Worm (Caenorhabditis elegans) whole organism, early embryonic: ENCODE results near the gene clec-158.

Source experiments
- B0310.2 ChIP-seq: sonication (generic microtip); optimal IDR thresholded peaks from 2 replicates; lab custom pipeline; 2016; ENCODE audit warnings: mild to moderate bottlenecking, missing genetic modification characterization, missing compliant biosample characterization
- F13C5.2 ChIP-seq: sonication (generic microtip); optimal IDR thresholded peaks from 2 replicates; lab custom pipeline; 2017; ENCODE audit warnings: mild to moderate bottlenecking, missing genetic modification characterization, inconsistent platforms, missing compliant biosample characterization
- aly-1 ChIP-seq: sonication (generic microtip); optimal IDR thresholded peaks from 2 replicates; lab custom pipeline; 2016; ENCODE audit warnings: missing genetic modification characterization, missing compliant biosample characterization
- ama-1 ChIP-seq: fragments of 150-350 bp; optimal IDR thresholded peaks from 2 replicates; lab custom pipeline; 2014
- ceh-13 ChIP-seq: fragments of 200-800 bp; sonication (Bioruptor generic); optimal IDR thresholded peaks from 2 replicates; lab custom pipeline; 2018; ENCODE audit warnings: mild to moderate bottlenecking, missing genetic modification characterization, missing compliant biosample characterization
- ceh-36 ChIP-seq: sonication (generic microtip); optimal IDR thresholded peaks from 2 replicates; lab custom pipeline; 2016; ENCODE audit warnings: missing genetic modification characterization, inconsistent platforms, missing compliant biosample characterization
- ets-7 ChIP-seq: sonication (generic microtip); optimal IDR thresholded peaks from 2 replicates; lab custom pipeline; 2016; ENCODE audit warnings: missing genotype, missing genetic modification characterization, missing compliant biosample characterization
- flt-1 ChIP-seq: fragments of 200-800 bp; sonication (Bioruptor generic); IDR thresholded peaks from 2 replicates; pipeline ENCODE4 v1.3.6; 2022; ENCODE audit warnings: missing genetic modification characterization, missing compliant biosample characterization
- hmbx-1 ChIP-seq: sonication (generic microtip); optimal IDR thresholded peaks from 2 replicates; lab custom pipeline; 2016; ENCODE audit warnings: mild to moderate bottlenecking, missing genetic modification characterization, missing compliant biosample characterization
- hmg-4 ChIP-seq: fragments of 200-800 bp; sonication (Bioruptor generic); optimal IDR thresholded peaks from 2 replicates; lab custom pipeline; 2018; ENCODE audit warnings: mild to moderate bottlenecking, missing genetic modification characterization, missing compliant biosample characterization
- hnd-1 ChIP-seq: sonication (generic microtip); optimal IDR thresholded peaks from 2 replicates; lab custom pipeline; 2016; ENCODE audit warnings: missing genetic modification characterization, missing compliant biosample characterization
- pes-1 ChIP-seq: fragments of 200-800 bp; sonication (Bioruptor generic); IDR thresholded peaks from 2 replicates; pipeline ENCODE4 v1.3.6; 2022; ENCODE audit warnings: missing genetic modification reagents, missing genetic modification characterization, missing compliant biosample characterization
- scrt-1 ChIP-seq: fragments of 200-800 bp; sonication (Bioruptor generic); IDR thresholded peaks from 2 replicates; pipeline ENCODE4 v1.3.6; 2022; ENCODE audit warnings: missing genetic modification characterization, missing compliant biosample characterization
- sea-1 ChIP-seq: fragments of 200-800 bp; sonication (Bioruptor generic); conservative IDR thresholded peaks from 2 replicates; pipeline ENCODE4 v1.3.6; 2022; ENCODE audit warnings: missing genetic modification characterization, missing compliant biosample characterization
- tbx-11 ChIP-seq: fragments of 200-800 bp; sonication (Bioruptor generic); IDR thresholded peaks from 2 replicates; pipeline ENCODE4 v1.3.6; 2022; ENCODE audit warnings: missing genetic modification characterization, missing compliant biosample characterization
- tbx-37 ChIP-seq: fragments of 200-800 bp; sonication (Bioruptor generic); conservative IDR thresholded peaks from 2 replicates; pipeline ENCODE4 v1.3.6; 2022; ENCODE audit warnings: missing genetic modification reagents, missing genetic modification characterization, missing compliant biosample characterization
- tra-4 ChIP-seq: sonication (generic microtip); optimal IDR thresholded peaks from 2 replicates; lab custom pipeline; 2017; ENCODE audit warnings: missing genetic modification characterization, missing compliant biosample characterization

Gene clec-158

ce11 chrIII:6895677-6896076 is 36.3 kb upstream of the clec-158 start:
- no peak for TF ChIP-seq ama-1 (lab: Kevin White, UChicago)
- TF ChIP-seq F13C5.2, result no peak

- TF ChIP-seq tbx-37 (GFP tag; lab: Robert Waterston, UW) (no peak), F13C5.2 (no peak), pes-1 (no peak), tbx-11 (GFP tag; lab: Robert Waterston, UW) (no peak), ets-7 (tag; lab: Kevin White, UChicago) (no peak), hmbx-1 (tag; lab: Kevin White, UChicago) (no peak), flt-1 (no peak), hmg-4 (GFP tag; lab: Kevin White, UChicago) (no peak), B0310.2 (tag; lab: Kevin White, UChicago) (no peak), ama-1 (lab: Kevin White, UChicago) (no peak), ceh-36 (tag; lab: Kevin White, UChicago) (no peak), ceh-13 (GFP tag; lab: Kevin White, UChicago) (no peak), aly-1 (tag; lab: Kevin White, UChicago) (no peak), sea-1 (GFP tag; lab: Robert Waterston, UW) (no peak), hnd-1 (no peak)
Observed at ce11 chrIII:6895166-6895565, 35.8 kb upstream of the clec-158 start.

ce11 chrIII:6891560-6891959 is 32.2 kb upstream of the clec-158 start, which contains the start of gene K04C2.5:
Gene K04C2.5, minus strand, starts transcription at chrIII:6891660.
- TF ChIP-seq ets-7 (tag; lab: Kevin White, UChicago), result no peak
- no peak for TF ChIP-seq scrt-1 (GFP tag; lab: Robert Waterston, UW)
- TF ChIP-seq hmg-4 (GFP tag; lab: Kevin White, UChicago), result no peak
- no peak for TF ChIP-seq ceh-13 (GFP tag; lab: Kevin White, UChicago)
- TF ChIP-seq aly-1 (tag; lab: Kevin White, UChicago), result no peak
- TF ChIP-seq hnd-1, result no peak
- no peak for TF ChIP-seq hmbx-1 (tag; lab: Kevin White, UChicago)
- no peak for TF ChIP-seq tra-4 (tag; lab: Kevin White, UChicago)
- TF ChIP-seq F13C5.2, result no peak
- no peak for TF ChIP-seq tbx-11 (GFP tag; lab: Robert Waterston, UW)
- TF ChIP-seq B0310.2 (tag; lab: Kevin White, UChicago), result no peak
- TF ChIP-seq sea-1 (GFP tag; lab: Robert Waterston, UW), result no peak

- TF ChIP-seq ceh-36 (tag; lab: Kevin White, UChicago) (no peak), tbx-11 (GFP tag; lab: Robert Waterston, UW) (no peak), ceh-13 (GFP tag; lab: Kevin White, UChicago) (no peak), tbx-37 (GFP tag; lab: Robert Waterston, UW) (no peak), ets-7 (tag; lab: Kevin White, UChicago) (no peak), pes-1 (no peak), tra-4 (tag; lab: Kevin White, UChicago) (no peak), flt-1 (no peak), ama-1 (lab: Kevin White, UChicago) (no peak), hnd-1 (no peak)
Observed at ce11 chrIII:6888999-6889824, 29.8 kb upstream of the clec-158 start, which contains the start of the genes brd-1 and K04C2.2. Gene brd-1, minus strand, starts transcription at chrIII:6889504. Gene K04C2.2, plus strand, starts transcription at chrIII:6889774.

ce11 chrIII:6888497-6888896 is 29.1 kb upstream of the clec-158 start:
- TF ChIP-seq pes-1 (peak; percentile 43; the same call in 1 of the 2 replicates), scrt-1 (GFP tag; lab: Robert Waterston, UW) (peak; percentile 55; the same call in 1 of the 2 replicates), sea-1 (GFP tag; lab: Robert Waterston, UW) (peak; percentile 58; the same call in 1 of the 2 replicates), tbx-11 (GFP tag; lab: Robert Waterston, UW) (0 out of 2 replicates have a peak, but pooled peaks have one; percentile 49), aly-1 (tag; lab: Kevin White, UChicago) (no peak), tbx-37 (GFP tag; lab: Robert Waterston, UW) (peak; percentile 36; the same call in 1 of the 2 replicates), flt-1 (0 out of 2 replicates have a peak, but pooled peaks have one; percentile 28), ama-1 (lab: Kevin White, UChicago) (no peak), ceh-13 (GFP tag; lab: Kevin White, UChicago) (no peak)

ce11 chrIII:6887574-6887973 is 28.2 kb upstream of the clec-158 start:
- TF ChIP-seq pes-1, result peak; percentile 90
- TF ChIP-seq tbx-11 (GFP tag; lab: Robert Waterston, UW), result peak; percentile 81
- peak; percentile 86 for TF ChIP-seq scrt-1 (GFP tag; lab: Robert Waterston, UW)
- TF ChIP-seq aly-1 (tag; lab: Kevin White, UChicago), result peak; percentile 82
- no peak for TF ChIP-seq ama-1 (lab: Kevin White, UChicago)
- peak; percentile 10 for TF ChIP-seq hmbx-1 (tag; lab: Kevin White, UChicago)
- peak; percentile 84 for TF ChIP-seq sea-1 (GFP tag; lab: Robert Waterston, UW)
- TF ChIP-seq hnd-1, result peak; percentile 74
- TF ChIP-seq ceh-13 (GFP tag; lab: Kevin White, UChicago), result peak; percentile 67
- no peak for TF ChIP-seq tra-4 (tag; lab: Kevin White, UChicago)
- peak; percentile 84 for TF ChIP-seq hmg-4 (GFP tag; lab: Kevin White, UChicago)
- TF ChIP-seq F13C5.2, result peak; percentile 87
- TF ChIP-seq flt-1, result peak; percentile 87
- TF ChIP-seq ceh-36 (tag; lab: Kevin White, UChicago), result peak; percentile 81
- TF ChIP-seq tbx-37 (GFP tag; lab: Robert Waterston, UW), result peak; percentile 74
- peak; percentile 53 for TF ChIP-seq ets-7 (tag; lab: Kevin White, UChicago)
- TF ChIP-seq B0310.2 (tag; lab: Kevin White, UChicago), result peak; percentile 73

ce11 chrIII:6885889-6886288 is 26.5 kb upstream of the clec-158 start:
- no peak for TF ChIP-seq flt-1
- TF ChIP-seq ama-1 (lab: Kevin White, UChicago), result no peak
- TF ChIP-seq sea-1 (GFP tag; lab: Robert Waterston, UW), result no peak
- TF ChIP-seq hmg-4 (GFP tag; lab: Kevin White, UChicago), result no peak
- no peak for TF ChIP-seq ets-7 (tag; lab: Kevin White, UChicago)
- TF ChIP-seq B0310.2 (tag; lab: Kevin White, UChicago), result no peak
- no peak for TF ChIP-seq tbx-11 (GFP tag; lab: Robert Waterston, UW)
- no peak for TF ChIP-seq tra-4 (tag; lab: Kevin White, UChicago)
- TF ChIP-seq ceh-13 (GFP tag; lab: Kevin White, UChicago), result no peak
- TF ChIP-seq pes-1, result no peak
- no peak for TF ChIP-seq hmbx-1 (tag; lab: Kevin White, UChicago)
- TF ChIP-seq ceh-36 (tag; lab: Kevin White, UChicago), result no peak
- TF ChIP-seq hnd-1, result no peak
- no peak for TF ChIP-seq F13C5.2
- no peak for TF ChIP-seq scrt-1 (GFP tag; lab: Robert Waterston, UW)
- no peak for TF ChIP-seq tbx-37 (GFP tag; lab: Robert Waterston, UW)
- TF ChIP-seq aly-1 (tag; lab: Kevin White, UChicago), result no peak
